Worm (Caenorhabditis elegans): ENCODE data around the gene orc-3.

Gene orc-3

DNA sequence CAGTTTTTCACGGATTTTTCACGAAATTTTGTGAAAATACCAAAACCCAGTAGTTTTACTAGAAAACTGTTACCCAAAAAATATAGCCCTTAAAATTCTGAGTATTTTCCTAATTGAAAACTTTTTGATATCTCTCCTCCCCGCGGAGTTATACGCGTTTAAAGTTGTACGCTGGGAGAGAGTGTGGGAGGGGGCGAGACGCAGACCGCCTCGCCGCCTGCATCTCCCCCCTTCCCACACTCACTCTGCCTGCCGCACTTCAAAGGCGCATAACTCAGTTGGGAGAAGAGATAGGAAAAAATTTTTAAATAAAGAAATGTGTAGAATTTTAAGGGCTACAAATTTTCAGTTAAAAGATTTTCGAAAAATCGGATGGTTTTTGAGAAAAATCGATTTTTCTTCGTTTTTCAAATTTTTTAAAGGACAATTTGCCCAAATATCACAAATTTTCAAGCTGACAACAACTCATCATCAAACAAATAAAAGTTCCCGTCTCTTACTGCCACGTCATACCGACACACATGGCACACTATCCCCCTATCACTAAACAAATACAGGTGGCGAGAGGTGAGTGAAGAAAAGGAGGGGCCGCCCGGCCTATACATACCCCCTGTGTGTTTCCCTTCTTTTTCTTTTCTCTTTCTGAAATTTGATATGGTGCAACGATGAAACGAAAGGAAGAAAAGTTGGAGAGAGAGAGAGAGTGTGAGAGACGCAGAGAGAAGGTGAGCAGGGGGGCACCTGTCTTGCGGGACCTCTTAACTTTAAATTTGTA lies 15.6 kb downstream of the orc-3 start:
- TF ChIP-seq pes-1 (GFP tag; IDR thresholded peaks at IDR 0.05) (no peak), F13C5.2 (tag; optimal IDR thresholded peaks at IDR 0.05) (no peak)

DNA sequence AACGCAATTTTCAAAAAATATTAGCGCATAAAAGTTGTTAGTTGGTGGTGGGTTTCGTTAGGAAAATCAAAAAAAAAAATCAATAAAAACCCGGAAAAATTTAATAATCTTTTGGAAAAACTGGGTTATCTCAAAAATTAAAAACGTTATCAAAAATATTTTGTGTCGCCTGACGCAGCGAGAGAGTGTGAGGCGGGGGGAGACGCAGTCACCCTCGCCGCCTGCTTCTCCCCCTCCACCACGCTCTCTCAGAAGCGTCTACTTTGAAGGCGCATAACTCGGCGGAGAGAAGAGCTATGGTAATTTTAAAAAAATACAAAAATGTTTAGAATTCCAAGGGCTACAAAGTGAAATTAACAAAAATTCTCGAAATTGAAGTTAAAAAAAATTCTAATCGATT lies 17.2 kb downstream of the orc-3 start:
- TF ChIP-seq tbx-37 (GFP tag; conservative IDR thresholded peaks at IDR 0.05) (no peak), F13C5.2 (tag; optimal IDR thresholded peaks at IDR 0.05) (no peak), scrt-1 (GFP tag; IDR thresholded peaks at IDR 0.05) (no peak), ceh-13 (GFP tag; optimal IDR thresholded peaks at IDR 0.05) (no peak), hmbx-1 (tag; optimal IDR thresholded peaks at IDR 0.05) (no peak), pes-1 (GFP tag; IDR thresholded peaks at IDR 0.05) (no peak), aly-1 (tag; optimal IDR thresholded peaks at IDR 0.05) (no peak), ets-7 (tag; optimal IDR thresholded peaks at IDR 0.05) (no peak), ceh-36 (tag; optimal IDR thresholded peaks at IDR 0.05) (no peak), hmg-4 (GFP tag; optimal IDR thresholded peaks at IDR 0.05) (no peak), B0310.2 (tag; optimal IDR thresholded peaks at IDR 0.05) (no peak), flt-1 (GFP tag; IDR thresholded peaks at IDR 0.05) (no peak), ama-1 (optimal IDR thresholded peaks at IDR 0.05) (no peak), tra-4 (tag; optimal IDR thresholded peaks at IDR 0.05) (no peak), sea-1 (GFP tag; conservative IDR thresholded peaks at IDR 0.05) (no peak), tbx-11 (GFP tag; IDR thresholded peaks at IDR 0.05) (no peak), hnd-1 (tag; optimal IDR thresholded peaks at IDR 0.05) (no peak)

DNA sequence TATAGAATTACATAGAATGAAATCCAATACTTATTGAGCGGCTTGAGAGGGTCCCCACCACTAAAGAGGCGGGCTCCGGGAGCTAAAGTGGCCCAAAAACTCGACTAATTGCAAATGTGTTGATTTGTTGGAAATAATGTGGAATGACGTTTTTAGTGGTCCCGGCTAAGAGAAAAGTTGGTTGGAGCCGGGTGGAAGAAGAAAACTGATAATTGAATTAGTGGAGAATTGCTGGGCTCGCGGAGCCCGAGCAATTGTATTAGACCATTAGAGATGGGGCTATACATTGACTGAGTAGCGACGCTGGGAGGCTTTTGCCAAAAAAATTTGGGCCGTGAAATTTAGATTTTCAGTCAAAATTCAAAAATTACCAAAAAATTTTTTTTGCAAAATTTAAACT lies 17.7 kb downstream of the orc-3 start:
- TF ChIP-seq hmg-4 (GFP tag; optimal IDR thresholded peaks at IDR 0.05) (no peak), ets-7 (tag; optimal IDR thresholded peaks at IDR 0.05) (no peak), flt-1 (GFP tag; IDR thresholded peaks at IDR 0.05) (no peak), F13C5.2 (tag; optimal IDR thresholded peaks at IDR 0.05) (no peak), tra-4 (tag; optimal IDR thresholded peaks at IDR 0.05) (no peak), ama-1 (optimal IDR thresholded peaks at IDR 0.05) (no peak), tbx-37 (GFP tag; conservative IDR thresholded peaks at IDR 0.05) (no peak), pes-1 (GFP tag; IDR thresholded peaks at IDR 0.05) (no peak), ceh-36 (tag; optimal IDR thresholded peaks at IDR 0.05) (no peak), B0310.2 (tag; optimal IDR thresholded peaks at IDR 0.05) (no peak)

DNA sequence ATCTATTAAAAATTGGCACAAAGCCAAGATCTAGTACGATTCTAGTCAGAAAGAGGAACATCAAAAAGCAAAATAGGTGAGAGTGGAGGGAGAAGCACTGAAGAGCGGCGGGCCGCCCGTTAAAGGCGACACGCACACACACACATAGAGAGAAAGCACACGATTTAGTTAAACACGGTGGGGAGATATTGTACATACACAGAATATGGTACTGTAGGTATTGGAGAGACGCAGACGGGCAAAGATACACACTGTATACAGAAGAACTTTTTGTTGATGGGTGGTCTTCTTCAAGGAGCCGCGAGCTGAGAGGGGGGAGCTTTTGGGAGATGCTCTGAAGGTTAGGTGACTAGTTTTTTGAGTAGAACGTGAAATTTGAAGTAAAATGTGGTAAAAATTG lies 18.3 kb downstream of the orc-3 start:
- TF ChIP-seq ceh-13 (GFP tag; optimal IDR thresholded peaks at IDR 0.05): no peak
- no peak for TF ChIP-seq ama-1 (optimal IDR thresholded peaks at IDR 0.05)
- no peak for TF ChIP-seq ets-7 (tag; optimal IDR thresholded peaks at IDR 0.05)
- no peak for TF ChIP-seq tbx-11 (GFP tag; IDR thresholded peaks at IDR 0.05)
- no peak for TF ChIP-seq aly-1 (tag; optimal IDR thresholded peaks at IDR 0.05)
- TF ChIP-seq hmg-4 (GFP tag; optimal IDR thresholded peaks at IDR 0.05): no peak
- TF ChIP-seq F13C5.2 (tag; optimal IDR thresholded peaks at IDR 0.05): no peak
- TF ChIP-seq sea-1 (GFP tag; conservative IDR thresholded peaks at IDR 0.05): no peak
- TF ChIP-seq ceh-36 (tag; optimal IDR thresholded peaks at IDR 0.05): no peak
- no peak for TF ChIP-seq scrt-1 (GFP tag; IDR thresholded peaks at IDR 0.05)
- TF ChIP-seq hmbx-1 (tag; optimal IDR thresholded peaks at IDR 0.05): no peak
- no peak for TF ChIP-seq tra-4 (tag; optimal IDR thresholded peaks at IDR 0.05)
- TF ChIP-seq B0310.2 (tag; optimal IDR thresholded peaks at IDR 0.05): no peak
- no peak for TF ChIP-seq flt-1 (GFP tag; IDR thresholded peaks at IDR 0.05)

DNA sequence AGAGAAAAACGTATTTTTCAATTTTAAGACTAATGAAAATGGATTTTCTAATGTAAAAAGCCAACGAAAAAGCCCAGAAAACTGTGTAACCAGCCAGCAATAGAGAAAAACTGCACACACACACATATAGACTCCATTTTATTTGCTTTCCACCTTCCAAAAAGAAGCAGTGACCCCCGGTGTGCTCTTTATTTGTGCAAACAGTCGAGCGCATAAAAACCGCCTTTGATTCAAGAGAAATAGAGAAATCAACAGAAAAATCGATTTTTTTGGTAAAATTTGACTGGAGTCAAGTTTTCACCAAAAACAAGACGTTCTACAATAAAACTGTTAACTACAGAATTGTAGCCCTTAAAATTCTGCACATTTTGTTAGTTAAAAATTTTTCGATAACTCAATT lies 20.7 kb downstream of the orc-3 start:
- TF ChIP-seq tra-4 (tag; optimal IDR thresholded peaks at IDR 0.05): no peak
- no peak for TF ChIP-seq F13C5.2 (tag; optimal IDR thresholded peaks at IDR 0.05)
- no peak for TF ChIP-seq tbx-11 (GFP tag; IDR thresholded peaks at IDR 0.05)
- TF ChIP-seq ceh-13 (GFP tag; optimal IDR thresholded peaks at IDR 0.05): no peak
- TF ChIP-seq aly-1 (tag; optimal IDR thresholded peaks at IDR 0.05): no peak
- no peak for TF ChIP-seq sea-1 (GFP tag; conservative IDR thresholded peaks at IDR 0.05)
- no peak for TF ChIP-seq scrt-1 (GFP tag; IDR thresholded peaks at IDR 0.05)
- TF ChIP-seq B0310.2 (tag; optimal IDR thresholded peaks at IDR 0.05): no peak
- no peak for TF ChIP-seq hnd-1 (tag; optimal IDR thresholded peaks at IDR 0.05)
- no peak for TF ChIP-seq flt-1 (GFP tag; IDR thresholded peaks at IDR 0.05)
- no peak for TF ChIP-seq pes-1 (GFP tag; IDR thresholded peaks at IDR 0.05)
- TF ChIP-seq ets-7 (tag; optimal IDR thresholded peaks at IDR 0.05): no peak
- no peak for TF ChIP-seq hmbx-1 (tag; optimal IDR thresholded peaks at IDR 0.05)

DNA sequence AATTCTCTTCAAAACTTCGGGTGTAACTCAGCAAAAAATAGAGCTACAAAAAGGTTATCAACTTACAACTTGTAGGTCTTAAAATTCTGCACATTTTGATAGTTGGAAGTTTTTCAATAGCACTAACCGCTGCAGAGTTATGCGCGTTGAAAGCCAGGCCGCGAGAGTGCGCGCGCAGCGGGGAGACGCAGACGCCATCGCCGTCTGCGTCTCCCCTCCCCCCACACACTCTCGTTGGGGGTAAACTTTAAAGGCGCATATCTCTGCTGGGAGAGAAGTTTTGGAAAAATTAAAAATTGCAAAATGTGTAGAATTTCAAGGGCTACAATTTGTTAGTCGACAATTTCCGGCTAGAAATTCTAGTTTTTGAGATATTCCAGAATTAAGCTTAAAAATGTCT lies 21.6 kb downstream of the orc-3 start:
- TF ChIP-seq B0310.2 (tag; optimal IDR thresholded peaks at IDR 0.05): no peak
- no peak for TF ChIP-seq ets-7 (tag; optimal IDR thresholded peaks at IDR 0.05)
- no peak for TF ChIP-seq ceh-13 (GFP tag; optimal IDR thresholded peaks at IDR 0.05)
- TF ChIP-seq scrt-1 (GFP tag; IDR thresholded peaks at IDR 0.05): no peak
- TF ChIP-seq sea-1 (GFP tag; conservative IDR thresholded peaks at IDR 0.05): no peak
- TF ChIP-seq aly-1 (tag; optimal IDR thresholded peaks at IDR 0.05): no peak
- no peak for TF ChIP-seq hnd-1 (tag; optimal IDR thresholded peaks at IDR 0.05)
- no peak for TF ChIP-seq hmbx-1 (tag; optimal IDR thresholded peaks at IDR 0.05)
- TF ChIP-seq flt-1 (GFP tag; IDR thresholded peaks at IDR 0.05): no peak
- TF ChIP-seq hmg-4 (GFP tag; optimal IDR thresholded peaks at IDR 0.05): no peak
- TF ChIP-seq F13C5.2 (tag; optimal IDR thresholded peaks at IDR 0.05): no peak

DNA sequence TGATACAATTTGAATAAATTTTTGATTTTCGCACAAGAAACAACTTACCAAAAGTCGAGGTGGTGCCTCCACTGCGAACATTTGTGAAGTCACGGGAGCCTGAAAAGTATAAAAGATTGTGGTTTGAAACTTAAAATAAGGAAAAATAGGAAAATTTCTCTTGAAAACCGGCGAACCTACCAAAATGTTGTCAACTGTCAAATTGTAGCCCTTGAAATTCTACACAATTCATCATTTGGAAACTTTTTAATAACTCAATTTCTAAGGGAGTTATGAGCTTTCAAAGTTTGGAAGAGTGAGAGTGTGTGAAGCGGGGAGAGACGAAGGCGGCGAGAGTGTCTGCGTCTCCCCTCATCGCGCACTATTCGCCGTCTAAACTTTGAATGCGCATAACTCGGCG lies 22.2 kb downstream of the orc-3 start, which contains the start of gene pes-4:
TSS of gene pes-4 (minus strand) at position 101 of the 400 bp plus-strand sequence.
- TF ChIP-seq flt-1 (GFP tag; IDR thresholded peaks at IDR 0.05): no peak
- no peak for TF ChIP-seq hnd-1 (tag; optimal IDR thresholded peaks at IDR 0.05)
- TF ChIP-seq ceh-13 (GFP tag; optimal IDR thresholded peaks at IDR 0.05): no peak
- no peak for TF ChIP-seq tra-4 (tag; optimal IDR thresholded peaks at IDR 0.05)
- TF ChIP-seq ets-7 (tag; optimal IDR thresholded peaks at IDR 0.05): no peak
- TF ChIP-seq aly-1 (tag; optimal IDR thresholded peaks at IDR 0.05): no peak

DNA sequence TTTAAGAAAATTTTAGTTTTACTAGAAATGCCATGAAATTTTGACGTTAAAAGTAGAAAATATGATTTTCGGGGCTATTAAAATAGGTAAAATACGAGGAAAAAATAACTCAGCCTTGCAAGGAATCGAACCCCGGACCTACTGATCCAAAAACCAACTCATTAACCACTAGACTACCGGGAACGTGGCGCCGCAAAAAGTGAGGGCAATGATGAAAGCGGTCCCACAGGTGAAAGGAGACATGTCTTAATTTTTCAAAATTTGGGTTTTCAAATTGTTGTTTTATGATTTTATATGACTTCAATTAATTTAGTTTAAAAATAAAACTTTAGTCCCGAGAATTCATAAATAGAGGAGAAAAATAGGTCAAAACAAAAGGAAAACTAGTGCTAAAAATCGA lies 22.7 kb downstream of the orc-3 start:
- TF ChIP-seq tra-4 (tag; optimal IDR thresholded peaks at IDR 0.05) (no peak), F13C5.2 (tag; optimal IDR thresholded peaks at IDR 0.05) (no peak), ets-7 (tag; optimal IDR thresholded peaks at IDR 0.05) (no peak), hmbx-1 (tag; optimal IDR thresholded peaks at IDR 0.05) (no peak), hmg-4 (GFP tag; optimal IDR thresholded peaks at IDR 0.05) (no peak), ceh-13 (GFP tag; optimal IDR thresholded peaks at IDR 0.05) (no peak), hnd-1 (tag; optimal IDR thresholded peaks at IDR 0.05) (no peak), flt-1 (GFP tag; IDR thresholded peaks at IDR 0.05) (no peak), ama-1 (optimal IDR thresholded peaks at IDR 0.05) (no peak), B0310.2 (tag; optimal IDR thresholded peaks at IDR 0.05) (no peak), sea-1 (GFP tag; conservative IDR thresholded peaks at IDR 0.05) (no peak)
